Worm (Caenorhabditis elegans) whole organism, L1 larva: ENCODE data around the gene rab-6.1.

ENCODE experiments used
- C04F5.9 ChIP-seq: sonication (generic microtip); optimal IDR thresholded peaks from 2 replicates; lab custom pipeline; 2016; ENCODE audit warnings: missing genetic modification characterization, missing compliant biosample characterization
- C16A3.4 ChIP-seq: fragments of 150-350 bp; optimal IDR thresholded peaks from 2 replicates; lab custom pipeline; 2014; ENCODE audit warnings: missing biosample characterization, missing genetic modification characterization
- Y116A8C.19 ChIP-seq: sonication (generic microtip); optimal IDR thresholded peaks from 2 replicates; lab custom pipeline; 2016; ENCODE audit warnings: missing compliant biosample characterization, missing genetic modification characterization, borderline replicate concordance
- aha-1 ChIP-seq: fragments of 150-350 bp; optimal IDR thresholded peaks from 2 replicates; lab custom pipeline; 2014; ENCODE audit warnings: missing biosample characterization, missing genetic modification characterization
- alr-1 ChIP-seq: fragments of 200-800 bp; sonication (Bioruptor generic); optimal IDR thresholded peaks from 2 replicates; lab custom pipeline; 2018; ENCODE audit warnings: borderline replicate concordance, mild to moderate bottlenecking, missing genetic modification characterization, missing compliant biosample characterization
- aly-2 ChIP-seq: fragments of 150-350 bp; optimal IDR thresholded peaks from 2 replicates; lab custom pipeline; 2014; ENCODE audit warnings: missing biosample characterization, missing genetic modification characterization
- blmp-1 ChIP-seq: fragments of 150-350 bp; optimal IDR thresholded peaks from 2 replicates; lab custom pipeline; 2014; ENCODE audit warnings: missing biosample characterization, missing genetic modification characterization
- ceh-8 ChIP-seq: fragments of 200-800 bp; sonication (Bioruptor generic); optimal IDR thresholded peaks from 2 replicates; lab custom pipeline; 2018; ENCODE audit warnings: mild to moderate bottlenecking, missing genetic modification characterization, moderate library complexity, missing compliant biosample characterization
- ceh-82 ChIP-seq, 3 experiments: fragments of 150-350 bp in 1 of 3; sonication (generic microtip) in 2 of 3; optimal IDR thresholded peaks; 2 replicates each; lab custom pipeline; 2014 to 2017; ENCODE audit warnings: missing biosample characterization in 3 of 3, missing genetic modification characterization in 3 of 3
- ceh-88 ChIP-seq: fragments of 200-800 bp; sonication (Bioruptor generic); IDR thresholded peaks from 2 replicates; pipeline ENCODE4 v1.3.6; 2022; ENCODE audit warnings: missing genetic modification characterization, missing compliant biosample characterization
- dpl-1 ChIP-seq, 3 experiments: fragments of 150-350 bp in 2 of 3; sonication (generic microtip) in 1 of 3; optimal IDR thresholded peaks; 2 replicates each; lab custom pipeline; 2014 to 2017; ENCODE audit warnings: missing biosample characterization in 3 of 3, missing genetic modification characterization in 3 of 3, missing genetic modification reagents in 3 of 3
- dsc-1 ChIP-seq: sonication (generic microtip); optimal IDR thresholded peaks from 2 replicates; lab custom pipeline; 2016; ENCODE audit warnings: mild to moderate bottlenecking, missing genetic modification characterization, missing compliant biosample characterization
- efl-1 ChIP-seq, 4 experiments: fragments of 150-350 bp; optimal IDR thresholded peaks in 3 of 4; peaks in 1 of 4; 1 replicate in 1 of 4; 2 replicates in 3 of 4; lab custom pipeline; 2014; ENCODE audit warnings: missing biosample characterization in 2 of 4, missing genetic modification characterization in 2 of 4, missing genetic modification reagents in 2 of 4
- elt-2 ChIP-seq: sonication (generic microtip); optimal IDR thresholded peaks from 2 replicates; lab custom pipeline; 2016; ENCODE audit warnings: missing genetic modification characterization, mild to moderate bottlenecking, inconsistent platforms, missing compliant biosample characterization, missing genetic modification reagents
- elt-3 ChIP-seq, 6 experiments: fragments of 150-350 bp in 1 of 6; sonication (generic microtip); optimal IDR thresholded peaks; 2 replicates each; lab custom pipeline; 2017 to 2018; ENCODE audit warnings: missing biosample characterization in 6 of 6, missing genetic modification characterization in 6 of 6, inconsistent platforms in 1 of 6
- ets-5 ChIP-seq: fragments of 200-800 bp; sonication (Bioruptor generic); IDR thresholded peaks from 2 replicates; pipeline ENCODE4 v1.3.6; 2022; ENCODE audit warnings: missing genetic modification characterization, missing compliant biosample characterization
- fkh-10 ChIP-seq: sonication (generic microtip); optimal IDR thresholded peaks from 2 replicates; lab custom pipeline; 2017; ENCODE audit warnings: missing biosample characterization, missing genetic modification reagents, missing genetic modification characterization
- fkh-4 ChIP-seq: sonication (generic microtip); optimal IDR thresholded peaks from 2 replicates; lab custom pipeline; 2016; ENCODE audit warnings: missing compliant biosample characterization, missing genetic modification characterization, borderline replicate concordance
- grh-1 ChIP-seq: fragments of 200-800 bp; sonication (Bioruptor generic); IDR thresholded peaks from 2 replicates; pipeline ENCODE4 v1.3.6; 2022; ENCODE audit warnings: missing genetic modification reagents, missing genetic modification characterization, missing compliant biosample characterization
- hlh-4 ChIP-seq: sonication (generic microtip); optimal IDR thresholded peaks from 2 replicates; lab custom pipeline; 2016; ENCODE audit warnings: mild to moderate bottlenecking, missing genetic modification characterization, missing compliant biosample characterization
- isw-1 ChIP-seq: fragments of 200-800 bp; sonication (Bioruptor generic); IDR thresholded peaks from 2 replicates; pipeline ENCODE4 v1.3.6; 2022; ENCODE audit warnings: missing genetic modification characterization, missing compliant biosample characterization
- jun-1 ChIP-seq: fragments of 150-350 bp; optimal IDR thresholded peaks from 2 replicates; lab custom pipeline; 2014; ENCODE audit warnings: missing biosample characterization, missing genetic modification reagents, missing genetic modification characterization
- lin-14 ChIP-seq: fragments of 200-800 bp; sonication (Bioruptor generic); optimal IDR thresholded peaks from 2 replicates; lab custom pipeline; 2018; ENCODE audit warnings: mild to moderate bottlenecking, missing genetic modification characterization, moderate library complexity, missing compliant biosample characterization
- lin-35 ChIP-seq, 2 experiments: fragments of 150-350 bp; optimal IDR thresholded peaks; 2 replicates each; lab custom pipeline; 2014; ENCODE audit warnings: missing biosample characterization in 2 of 2, missing genetic modification characterization in 2 of 2, missing genetic modification reagents in 2 of 2
- lin-39 ChIP-seq: fragments of 150-350 bp; optimal IDR thresholded peaks from 2 replicates; lab custom pipeline; 2014; ENCODE audit warnings: missing biosample characterization, missing genetic modification reagents, missing genetic modification characterization
- lir-3 ChIP-seq: sonication (generic microtip); optimal IDR thresholded peaks from 2 replicates; lab custom pipeline; 2016; ENCODE audit warnings: mild to moderate bottlenecking, missing genetic modification characterization, moderate library complexity, missing compliant biosample characterization; ENCODE audit not compliant: poor library complexity
- mab-9 ChIP-seq: fragments of 200-800 bp; sonication (Bioruptor generic); IDR thresholded peaks from 2 replicates; pipeline ENCODE4 v1.3.6; 2022; ENCODE audit warnings: missing genetic modification reagents, missing genetic modification characterization, missing compliant biosample characterization
- mdl-1 ChIP-seq, 2 experiments: fragments of 150-350 bp; optimal IDR thresholded peaks; 2 replicates each; lab custom pipeline; 2014 to 2017; ENCODE audit warnings: missing biosample characterization in 2 of 2, missing genetic modification characterization in 2 of 2, inconsistent platforms in 1 of 2
- nhr-11 ChIP-seq: fragments of 150-350 bp; optimal IDR thresholded peaks from 2 replicates; lab custom pipeline; 2014; ENCODE audit warnings: missing biosample characterization, missing genetic modification characterization
- nhr-12 ChIP-seq: sonication (generic microtip); optimal IDR thresholded peaks from 2 replicates; lab custom pipeline; 2017; ENCODE audit warnings: missing biosample characterization, missing genetic modification characterization
- nhr-19 ChIP-seq: fragments of 200-800 bp; sonication (Bioruptor generic); conservative IDR thresholded peaks from 2 replicates; pipeline ENCODE4 v1.3.6; 2022; ENCODE audit warnings: missing genetic modification characterization, missing compliant biosample characterization
- nhr-20 ChIP-seq: sonication (generic microtip); optimal IDR thresholded peaks from 2 replicates; lab custom pipeline; 2016; ENCODE audit warnings: mild to moderate bottlenecking, missing genetic modification characterization, missing compliant biosample characterization
- nhr-71 ChIP-seq: sonication (generic microtip); optimal IDR thresholded peaks from 2 replicates; lab custom pipeline; 2016; ENCODE audit warnings: mild to moderate bottlenecking, missing genetic modification characterization, moderate library complexity, missing compliant biosample characterization
- nhr-85 ChIP-seq: sonication (generic microtip); peaks from one replicate; lab custom pipeline; 2016; ENCODE audit warnings: missing genetic modification characterization, inconsistent platforms, missing compliant biosample characterization
- nhr-90 ChIP-seq: sonication (generic microtip); optimal IDR thresholded peaks from 2 replicates; lab custom pipeline; 2016; ENCODE audit warnings: mild to moderate bottlenecking, missing genetic modification characterization, missing compliant biosample characterization; ENCODE audit not compliant: poor library complexity
- pag-3 ChIP-seq: sonication (generic microtip); optimal IDR thresholded peaks from 2 replicates; lab custom pipeline; 2017; ENCODE audit warnings: missing genetic modification characterization, mild to moderate bottlenecking, missing compliant biosample characterization, antibody characterized with exemption, borderline replicate concordance; ENCODE audit not compliant: insufficient read depth
- rnt-1 ChIP-seq: sonication (generic microtip); optimal IDR thresholded peaks from 2 replicates; lab custom pipeline; 2016; ENCODE audit warnings: mild to moderate bottlenecking, missing genetic modification characterization, moderate library complexity, missing compliant biosample characterization
- skn-1 ChIP-seq: fragments of 150-350 bp; optimal IDR thresholded peaks from 2 replicates; lab custom pipeline; 2014; ENCODE audit warnings: missing biosample characterization, missing genetic modification characterization
- snpc-4 ChIP-seq: fragments of 150-350 bp; optimal IDR thresholded peaks from 2 replicates; lab custom pipeline; 2014; ENCODE audit warnings: missing biosample characterization, missing genetic modification characterization
- snu-23 ChIP-seq: sonication (generic microtip); optimal IDR thresholded peaks from 2 replicates; lab custom pipeline; 2016; ENCODE audit warnings: missing genetic modification characterization, missing compliant biosample characterization
- swsn-7 ChIP-seq: sonication (generic microtip); optimal IDR thresholded peaks from 2 replicates; lab custom pipeline; 2016; ENCODE audit warnings: missing genetic modification characterization, missing compliant biosample characterization
- tbx-2 ChIP-seq: sonication (generic microtip); optimal IDR thresholded peaks from 2 replicates; lab custom pipeline; 2016; ENCODE audit warnings: missing genetic modification characterization, missing compliant biosample characterization
- unc-30 ChIP-seq: sonication (generic microtip); optimal IDR thresholded peaks from 2 replicates; lab custom pipeline; 2017; ENCODE audit warnings: missing biosample characterization, missing genetic modification characterization
- unc-62 ChIP-seq: fragments of 150-350 bp; optimal IDR thresholded peaks from 2 replicates; lab custom pipeline; 2014; ENCODE audit warnings: missing biosample characterization, missing genetic modification reagents, missing genetic modification characterization
- xbp-1 ChIP-seq: sonication (generic microtip); optimal IDR thresholded peaks from 2 replicates; lab custom pipeline; 2016; ENCODE audit warnings: missing genetic modification characterization, missing compliant biosample characterization
- zag-1 ChIP-seq: fragments of 150-350 bp; optimal IDR thresholded peaks from 2 replicates; lab custom pipeline; 2014; ENCODE audit warnings: missing biosample characterization, missing genetic modification characterization
- ztf-11 ChIP-seq, 2 experiments: sonication (generic microtip); optimal IDR thresholded peaks; 2 replicates each; lab custom pipeline; 2016 to 2017; ENCODE audit warnings: missing genetic modification characterization in 2 of 2, missing biosample characterization in 1 of 2, missing compliant biosample characterization in 1 of 2

The rab-6.1 gene

DNA sequence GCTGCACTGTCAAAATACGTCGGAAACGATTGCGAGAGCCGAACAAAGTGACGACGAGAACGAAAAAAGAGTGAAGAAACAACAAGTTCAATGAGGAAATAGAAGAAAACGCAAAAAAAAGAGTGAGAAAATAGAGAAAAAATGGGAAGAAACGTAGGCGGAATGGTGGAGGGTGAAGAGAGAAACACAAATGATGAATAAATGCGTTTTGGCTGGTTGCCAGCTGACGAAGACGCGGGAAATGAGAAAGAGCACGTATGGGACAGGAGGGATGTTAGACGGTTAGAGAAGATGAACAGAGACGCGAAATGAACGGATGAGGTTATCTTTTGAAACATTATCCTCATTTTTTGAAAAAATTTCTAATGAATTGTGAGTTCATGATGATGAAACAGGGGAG lies 20.8 kb downstream of the rab-6.1 start (continued):
- 0 out of 2 replicates have a peak, but pooled peaks have one; percentile 28 for TF ChIP-seq ceh-88 (GFP tag; lab: Robert Waterston, UW)
- no peak for TF ChIP-seq nhr-11 (tag; lab: Kevin White, UChicago)
- no peak for TF ChIP-seq pag-3 (tag; lab: Kevin White, UChicago)
- peak; percentile 61 for TF ChIP-seq skn-1
- TF ChIP-seq nhr-90 = peak; percentile 23
- no peak for TF ChIP-seq ztf-11 (tag; optimal IDR thresholded peaks at IDR 0.05; lab: Kevin White, UChicago)

DNA sequence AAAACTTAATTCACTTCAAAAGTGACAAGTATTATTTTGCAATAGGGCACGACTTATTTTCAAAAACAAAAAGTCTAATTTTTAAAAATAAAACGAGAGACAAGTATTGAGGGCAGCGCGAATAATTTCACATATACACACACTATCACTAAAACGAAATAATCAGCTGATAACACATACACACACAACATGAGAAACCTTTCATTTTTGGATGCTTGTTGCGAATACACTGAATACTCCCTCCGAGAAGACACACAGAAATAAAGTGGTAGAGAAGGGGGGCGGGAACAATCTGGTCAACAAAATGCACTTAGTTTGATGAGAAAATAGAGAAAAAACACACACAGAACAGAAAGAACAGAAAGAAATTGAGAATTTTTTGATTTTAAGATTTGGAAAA lies 21.3 kb downstream of the rab-6.1 start:
- TF ChIP-seq unc-62 (no peak), ets-5 (no peak), aly-2 (tag; lab: Kevin White, UChicago) (no peak), alr-1 (tag; lab: Kevin White, UChicago) (no peak), snu-23 (GFP tag; lab: Kevin White, UChicago) (no peak), elt-2 (peak; percentile 7), pag-3 (tag; lab: Kevin White, UChicago) (no peak), blmp-1 (tag; lab: Kevin White, UChicago) (peak; percentile 51)

DNA sequence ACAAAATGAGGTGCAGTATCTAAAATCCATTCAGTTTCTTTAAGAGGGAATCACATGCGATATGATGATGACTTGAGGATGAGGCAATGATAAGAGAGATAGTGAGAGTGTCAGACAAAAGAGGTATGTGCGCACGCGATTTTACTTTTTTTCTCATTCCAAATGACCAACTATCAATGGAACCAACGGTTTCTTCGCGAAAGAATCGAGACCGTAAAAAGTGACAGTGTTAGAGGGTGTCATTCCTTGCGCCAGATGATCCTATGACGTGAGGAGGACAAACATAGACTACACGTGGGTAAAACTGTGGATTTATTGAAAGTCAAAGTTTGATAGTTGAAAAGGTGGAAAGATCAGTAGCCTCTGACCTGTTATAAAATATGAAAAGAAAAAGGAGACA lies 21.9 kb downstream of the rab-6.1 start:
- peak; percentile 36; the same call in 1 of the 2 replicates for TF ChIP-seq nhr-19 (GFP tag; lab: Robert Waterston, UW)
- TF ChIP-seq nhr-11 (tag; lab: Kevin White, UChicago) = no peak
- peak; percentile 69 for TF ChIP-seq nhr-85 (tag; lab: Kevin White, UChicago)
- no peak for TF ChIP-seq nhr-12
- peak; percentile 18 for TF ChIP-seq tbx-2 (tag; lab: Kevin White, UChicago)
- TF ChIP-seq isw-1 = no peak
- TF ChIP-seq zag-1 = no peak
- TF ChIP-seq C16A3.4 (tag; lab: Kevin White, UChicago) = peak; percentile 1
- no peak for TF ChIP-seq grh-1 (GFP tag; lab: Robert Waterston, UW)
- no peak for TF ChIP-seq C04F5.9 (tag; lab: Kevin White, UChicago)
- TF ChIP-seq mab-9 = no peak
- no peak for TF ChIP-seq xbp-1 (tag; lab: Kevin White, UChicago)
- no peak for TF ChIP-seq dsc-1 (tag; lab: Kevin White, UChicago)
- no peak for TF ChIP-seq Y116A8C.19 (tag; lab: Kevin White, UChicago)
- TF ChIP-seq ceh-82 (tag; optimal IDR thresholded peaks at IDR 0.05; lab: Kevin White, UChicago) = no peak
- peak; percentile 35 for TF ChIP-seq snu-23 (GFP tag; lab: Kevin White, UChicago)
- TF ChIP-seq rnt-1 = no peak
- TF ChIP-seq nhr-20 (tag; lab: Kevin White, UChicago) = peak; percentile 67
- peak; percentile 23 for TF ChIP-seq skn-1
- no peak for TF ChIP-seq efl-1 (optimal IDR thresholded peaks at IDR 0.05; lab: Kevin White, UChicago)
- TF ChIP-seq efl-1 (GFP tag; optimal IDR thresholded peaks at IDR 0.05 in 1 of 2; lab: Kevin White, UChicago) = peak in 1 of 2 experiments; percentile 91
- TF ChIP-seq hlh-4 = no peak
- peak; percentile 15 to 68 for TF ChIP-seq lin-35 (GFP tag; optimal IDR thresholded peaks at IDR 0.05; lab: Kevin White, UChicago)
- TF ChIP-seq nhr-71 = peak; percentile 50
- TF ChIP-seq jun-1 = peak; percentile 5
- TF ChIP-seq lin-39 (tag; lab: Kevin White, UChicago) = no peak
- peak; percentile 58 for TF ChIP-seq lin-14 (GFP tag; lab: Kevin White, UChicago)
- TF ChIP-seq unc-30 (tag; lab: Kevin White, UChicago) = no peak
- TF ChIP-seq elt-2 = no peak
- TF ChIP-seq mdl-1 (tag; optimal IDR thresholded peaks at IDR 0.05; lab: Kevin White, UChicago) = peak in 1 of 2 experiments; percentile 87
- no peak for TF ChIP-seq snpc-4 (tag; lab: Kevin White, UChicago)
- no peak for TF ChIP-seq ceh-8
- no peak for TF ChIP-seq aha-1 (tag; lab: Kevin White, UChicago)
- peak; percentile 97 for TF ChIP-seq blmp-1 (tag; lab: Kevin White, UChicago)
- no peak for TF ChIP-seq fkh-4 (tag; lab: Kevin White, UChicago)
- TF ChIP-seq dpl-1 (GFP tag; optimal IDR thresholded peaks at IDR 0.05; lab: Kevin White, UChicago) = peak in 1 of 3 experiments; percentile 20
- TF ChIP-seq swsn-7 = no peak
- TF ChIP-seq fkh-10 (GFP tag; lab: Kevin White, UChicago) = no peak
- peak; percentile 40 for TF ChIP-seq lir-3 (tag; lab: Kevin White, UChicago)
- peak; percentile 16 to 87 (median 75) for TF ChIP-seq elt-3 (tag; optimal IDR thresholded peaks at IDR 0.05; lab: Kevin White, UChicago)
